Fruit fly (Drosophila melanogaster) whole organism, wandering third instar larva: ENCODE measurements around the gene CG8001.

Experiments
- Abd-B ChIP-seq: fragments of >200 bp; optimal IDR thresholded peaks from 2 replicates; lab custom pipeline; 2017; ENCODE audit warnings: missing biosample characterization, missing genetic modification characterization
- CG32264 ChIP-seq: fragments of 200-800 bp; sonication (Bioruptor generic); optimal IDR thresholded peaks from 2 replicates; lab custom pipeline; 2016; ENCODE audit warnings: missing biosample characterization, missing genetic modification characterization
- CG9705 ChIP-seq: fragments of 200-800 bp; sonication (Bioruptor generic); optimal IDR thresholded peaks from 2 replicates; lab custom pipeline; 2018; ENCODE audit warnings: missing biosample characterization, mild to moderate bottlenecking, missing genetic modification characterization
- Dfd ChIP-seq: fragments of >200 bp; optimal IDR thresholded peaks from 2 replicates; lab custom pipeline; 2017; ENCODE audit warnings: missing biosample characterization, missing genetic modification characterization
- Dif ChIP-seq: fragments of 200-275, 200-300 bp; sonication (Bioruptor generic); optimal IDR thresholded peaks from 2 replicates; lab custom pipeline; 2018; ENCODE audit warnings: missing biosample characterization, missing genetic modification characterization; ENCODE audit not compliant: partially characterized antibody
- HLH106 ChIP-seq: fragments of 200-800 bp; optimal IDR thresholded peaks from 3 replicates; lab custom pipeline; 2019; ENCODE audit warnings: missing biosample characterization, mild to moderate bottlenecking, missing genetic modification characterization, moderate library complexity
- Hnf4 ChIP-seq: fragments of 200-800 bp; sonication (Bioruptor generic); optimal IDR thresholded peaks from 2 replicates; lab custom pipeline; 2016; ENCODE audit warnings: missing biosample characterization, mild to moderate bottlenecking, missing genetic modification characterization
- Hr78 ChIP-seq: fragments of >200 bp; optimal IDR thresholded peaks from 2 replicates; lab custom pipeline; 2017; ENCODE audit warnings: missing biosample characterization, missing genetic modification characterization
- Hr83 ChIP-seq: fragments of 200-300 bp; sonication (Bioruptor generic); optimal IDR thresholded peaks from 2 replicates; lab custom pipeline; 2016; ENCODE audit warnings: missing biosample characterization, mild to moderate bottlenecking, missing genetic modification characterization, moderate library complexity; ENCODE audit not compliant: poor library complexity, severe bottlenecking
- Jra ChIP-seq: sonication (Bioruptor generic); optimal IDR thresholded peaks from 2 replicates; lab custom pipeline; 2016; ENCODE audit warnings: missing biosample characterization, missing genetic modification characterization
- Myc ChIP-seq: fragments of >200 bp; optimal IDR thresholded peaks from 2 replicates; lab custom pipeline; 2017
- N ChIP-seq: fragments of >200 bp; optimal IDR thresholded peaks from 2 replicates; lab custom pipeline; 2018; ENCODE audit warnings: missing biosample characterization, missing external identifiers, missing genetic modification characterization
- OdsH ChIP-seq: fragments of 200-800 bp; sonication (Bioruptor generic); optimal IDR thresholded peaks from 2 replicates; lab custom pipeline; 2016; ENCODE audit warnings: missing biosample characterization, mild to moderate bottlenecking, missing genetic modification characterization
- Rel ChIP-seq, 2 experiments: fragments of 200-800 bp; sonication (Bioruptor generic) in 1 of 2; optimal IDR thresholded peaks; 2 replicates in 1 of 2; 3 replicates in 1 of 2; lab custom pipeline; 2016 to 2019; ENCODE audit warnings: mild to moderate bottlenecking in 2 of 2, missing biosample characterization in 2 of 2, missing genetic modification characterization in 2 of 2, moderate library complexity in 1 of 2
- Sp1 ChIP-seq: fragments of 200-800 bp; sonication (Bioruptor generic); optimal IDR thresholded peaks from 3 replicates; lab custom pipeline; 2019; ENCODE audit warnings: missing biosample characterization, mild to moderate bottlenecking, missing genetic modification characterization, moderate library complexity
- Vsx2 ChIP-seq: fragments of 200-300, 225-300 bp; sonication (Bioruptor generic); optimal IDR thresholded peaks from 2 replicates; lab custom pipeline; 2018; ENCODE audit warnings: missing biosample characterization, missing genetic modification characterization; ENCODE audit not compliant: partially characterized antibody
- br ChIP-seq: fragments of 200-800 bp; sonication (Bioruptor generic); optimal IDR thresholded peaks from 2 replicates; lab custom pipeline; 2016; ENCODE audit warnings: missing biosample characterization, missing genetic modification characterization
- brk ChIP-seq: fragments of 200-800 bp; sonication (Bioruptor generic); optimal IDR thresholded peaks from 2 replicates; lab custom pipeline; 2016; ENCODE audit warnings: missing biosample characterization, mild to moderate bottlenecking, missing genetic modification characterization
- dl ChIP-seq, 2 experiments: fragments of 175-275, 200-275 bp in 1 of 2; fragments of 200-275 bp in 1 of 2; sonication (Bioruptor generic); optimal IDR thresholded peaks; lab custom pipeline; 2018; ENCODE audit warnings: mild to moderate bottlenecking in 2 of 2, missing biosample characterization in 2 of 2, missing genetic modification characterization in 2 of 2, moderate library complexity in 2 of 2; ENCODE audit not compliant: partially characterized antibody in 2 of 2, insufficient read depth in 1 of 2
- dmrt93B ChIP-seq: fragments of 200-800 bp; sonication (Bioruptor generic); optimal IDR thresholded peaks from 2 replicates; lab custom pipeline; 2018; ENCODE audit warnings: missing biosample characterization, mild to moderate bottlenecking, missing genetic modification characterization
- dsf ChIP-seq: sonication (Bioruptor generic); optimal IDR thresholded peaks from 2 replicates; lab custom pipeline; 2016; ENCODE audit warnings: missing biosample characterization, missing genetic modification characterization, borderline replicate concordance
- foxo ChIP-seq, 2 experiments: fragments of 200-800 bp; sonication (Bioruptor generic); optimal IDR thresholded peaks; 2 replicates in 1 of 2; 3 replicates in 1 of 2; lab custom pipeline; 2016 to 2017; ENCODE audit warnings: missing biosample characterization in 2 of 2, missing genetic modification characterization in 2 of 2
- fru ChIP-seq: fragments of 200-800 bp; sonication (Bioruptor generic); optimal IDR thresholded peaks from 3 replicates; lab custom pipeline; 2016; ENCODE audit warnings: missing biosample characterization, mild to moderate bottlenecking, missing genetic modification characterization
- h ChIP-seq: fragments of 200-800 bp; sonication (Bioruptor generic); optimal IDR thresholded peaks from 3 replicates; lab custom pipeline; 2016; ENCODE audit warnings: missing biosample characterization, mild to moderate bottlenecking, missing genetic modification characterization
- jim ChIP-seq: fragments of 175-275, 200-325 bp; sonication (Bioruptor generic); optimal IDR thresholded peaks from 2 replicates; lab custom pipeline; 2016; ENCODE audit warnings: missing biosample characterization, mild to moderate bottlenecking, missing genetic modification characterization
- lola ChIP-seq: fragments of >200 bp; optimal IDR thresholded peaks from 2 replicates; lab custom pipeline; 2017; ENCODE audit warnings: missing biosample characterization, missing genetic modification characterization
- psq ChIP-seq: fragments of 200-800 bp; sonication (Bioruptor generic); optimal IDR thresholded peaks from 3 replicates; lab custom pipeline; 2017; ENCODE audit warnings: missing biosample characterization, mild to moderate bottlenecking, missing genetic modification characterization, moderate library complexity
- rgr ChIP-seq: fragments of 200-800 bp; sonication (Bioruptor generic); optimal IDR thresholded peaks from 3 replicates; lab custom pipeline; 2016; ENCODE audit warnings: missing biosample characterization, mild to moderate bottlenecking, missing genetic modification characterization
- sage ChIP-seq: fragments of 200-800 bp; sonication (Bioruptor generic); optimal IDR thresholded peaks from 2 replicates; lab custom pipeline; 2016; ENCODE audit warnings: missing biosample characterization, mild to moderate bottlenecking, missing genetic modification characterization
- sv ChIP-seq: fragments of 200-800 bp; sonication (Bioruptor generic); optimal IDR thresholded peaks from 3 replicates; lab custom pipeline; 2016; ENCODE audit warnings: missing biosample characterization, missing genetic modification characterization
- tai ChIP-seq: sonication (Bioruptor generic); optimal IDR thresholded peaks from 2 replicates; lab custom pipeline; 2016; ENCODE audit warnings: missing biosample characterization, missing genetic modification characterization
- woc ChIP-seq: sonication (Bioruptor generic); optimal IDR thresholded peaks from 2 replicates; lab custom pipeline; 2016; ENCODE audit warnings: missing biosample characterization, mild to moderate bottlenecking, missing genetic modification characterization

CG8001 gene

DNA sequence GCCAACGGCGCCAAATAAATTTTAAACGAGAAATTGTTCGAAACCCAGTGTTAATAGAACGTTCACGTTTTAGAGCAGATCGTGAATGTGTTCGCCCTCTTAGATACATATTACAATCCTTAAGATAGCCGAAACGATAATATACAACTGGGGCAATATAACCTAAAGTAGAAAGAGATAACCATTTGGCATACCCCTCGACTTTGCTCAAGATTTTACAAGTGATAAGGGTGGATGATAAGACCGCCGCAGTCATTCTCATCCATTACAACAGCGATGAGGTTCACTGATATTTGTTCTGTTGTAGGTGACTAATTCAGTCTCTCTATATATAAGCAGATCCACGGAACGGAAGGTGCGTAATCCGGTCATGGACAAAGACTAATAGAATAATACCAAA is 29.2 kb upstream of the CG8001 start:
- TF ChIP-seq psq (no peak), Hr83 (GFP tag; lab: Kevin White, UChicago) (no peak), N (GFP tag; lab: Kevin White, UChicago) (no peak), lola (GFP tag; lab: Kevin White, UChicago) (no peak), foxo (GFP tag; optimal IDR thresholded peaks at IDR 0.05; lab: Kevin White, UChicago) (no peak), Myc (lab: Kevin White, UChicago) (no peak), woc (GFP tag; lab: Kevin White, UChicago) (no peak), Sp1 (GFP tag; lab: Kevin White, UChicago) (no peak), tai (GFP tag; lab: Kevin White, UChicago) (no peak), OdsH (GFP tag; lab: Kevin White, UChicago) (no peak), Jra (GFP tag; lab: Kevin White, UChicago) (no peak), rgr (GFP tag; lab: Kevin White, UChicago) (no peak), Dif (GFP tag; lab: Kevin White, UChicago) (no peak), Hr78 (GFP tag; lab: Kevin White, UChicago) (no peak), dl (GFP tag; optimal IDR thresholded peaks at IDR 0.05; lab: Kevin White, UChicago; ENCODE audit: insufficient read depth in 1 of 2, partially characterized antibody in 2 of 2) (no peak), Vsx2 (GFP tag; lab: Kevin White, UChicago) (no peak), CG32264 (GFP tag; lab: Kevin White, UChicago) (no peak)

DNA sequence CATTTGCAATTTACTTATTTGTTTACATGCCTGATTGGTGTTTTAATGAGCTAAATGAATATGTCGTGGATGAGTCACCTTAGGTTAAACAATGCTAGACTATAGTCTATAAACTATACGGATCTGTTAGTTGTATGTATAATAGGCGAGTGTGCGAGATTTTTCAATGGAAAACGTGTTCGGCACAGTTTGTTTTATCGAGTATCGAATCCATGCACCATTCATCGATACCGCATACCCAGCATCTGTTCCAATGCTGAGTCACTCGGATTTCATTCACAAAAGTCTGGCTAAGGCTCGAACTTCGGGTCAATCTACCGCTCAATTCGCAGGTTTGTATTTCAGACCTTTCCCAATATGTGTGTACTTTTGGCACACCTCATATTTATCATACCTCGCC is 28.5 kb upstream of the CG8001 start:
- TF ChIP-seq Hr78 (GFP tag; lab: Kevin White, UChicago): no peak
- TF ChIP-seq Dfd (GFP tag; lab: Kevin White, UChicago): no peak
- peak; percentile 6 for TF ChIP-seq rgr (GFP tag; lab: Kevin White, UChicago)
- TF ChIP-seq, all 38 proteins: peak for 1

DNA sequence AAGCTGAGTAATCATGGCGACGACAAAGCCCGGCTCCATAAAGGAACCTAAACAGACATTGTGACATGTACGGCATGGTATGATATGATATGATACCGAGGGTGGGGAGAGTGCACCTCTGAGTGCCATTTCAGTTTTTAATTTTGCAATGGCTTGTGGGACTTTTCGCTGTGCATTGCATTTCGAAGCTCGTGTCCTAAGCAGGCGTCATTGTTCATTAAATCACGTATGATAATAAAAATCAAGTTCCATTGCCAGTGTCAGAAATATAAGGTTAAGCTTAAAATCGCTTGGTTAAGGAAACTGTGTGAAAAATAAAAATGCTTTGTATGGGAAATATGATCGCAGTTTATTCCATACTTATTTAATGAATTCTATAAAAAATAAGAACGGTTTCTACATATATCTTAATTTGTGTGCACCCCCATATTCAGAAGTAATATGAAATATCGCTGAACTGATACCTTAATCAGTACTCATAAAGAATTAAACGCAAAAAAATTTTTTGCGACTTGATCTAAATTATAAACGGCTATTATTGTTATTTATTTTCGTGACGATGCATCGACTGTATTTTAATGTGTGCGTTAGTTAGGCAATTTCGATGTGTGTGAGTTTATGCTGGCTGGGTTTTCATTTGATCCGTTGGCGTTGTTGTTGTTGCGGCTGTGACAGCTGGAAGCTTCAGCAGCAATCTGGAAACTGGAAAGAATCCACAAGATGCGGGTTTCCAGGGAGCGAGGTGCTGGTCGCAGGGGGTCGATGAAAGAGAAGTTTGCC is 26.4 kb upstream of the CG8001 start:
- no peak for TF ChIP-seq Rel (GFP tag; optimal IDR thresholded peaks at IDR 0.05; lab: Kevin White, UChicago)
- peak; percentile 95 for TF ChIP-seq Rel (tag; optimal IDR thresholded peaks at IDR 0.05; lab: Kevin White, UChicago)
- no peak for TF ChIP-seq CG32264 (GFP tag; lab: Kevin White, UChicago)
- TF ChIP-seq, all 38 proteins: peak for 1

DNA sequence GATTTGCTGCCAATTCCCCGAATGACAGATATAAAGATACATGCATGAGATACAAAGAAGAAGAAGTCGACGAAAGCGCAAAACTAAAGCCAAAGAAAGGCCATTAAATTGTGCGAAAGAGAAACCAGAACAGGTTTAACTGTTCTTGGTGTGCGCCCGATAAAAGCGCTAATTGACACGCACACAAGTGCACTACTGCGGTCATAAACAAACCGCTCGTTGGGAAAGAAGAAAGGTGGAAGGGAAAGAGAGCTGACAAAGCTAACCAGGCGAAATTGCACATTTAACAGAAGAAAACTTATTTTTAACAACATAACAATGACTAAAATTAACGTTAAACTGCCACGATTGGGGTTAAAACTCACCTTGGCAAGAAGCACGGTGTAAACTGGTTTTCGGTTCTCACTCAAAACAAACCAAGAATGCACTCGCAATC is 25.8 kb upstream of the CG8001 start:
- no peak for TF ChIP-seq Hnf4 (GFP tag; lab: Kevin White, UChicago)
- TF ChIP-seq dmrt93B: no peak
- TF ChIP-seq OdsH (GFP tag; lab: Kevin White, UChicago): no peak
- no peak for TF ChIP-seq foxo (GFP tag; optimal IDR thresholded peaks at IDR 0.05; lab: Kevin White, UChicago)
- no peak for TF ChIP-seq Abd-B (GFP tag; lab: Kevin White, UChicago)
- TF ChIP-seq Dfd (GFP tag; lab: Kevin White, UChicago): no peak
- no peak for TF ChIP-seq N (GFP tag; lab: Kevin White, UChicago)
- no peak for TF ChIP-seq tai (GFP tag; lab: Kevin White, UChicago)
- TF ChIP-seq Vsx2 (GFP tag; lab: Kevin White, UChicago): peak; percentile 24
- no peak for TF ChIP-seq jim
- no peak for TF ChIP-seq sage (GFP tag; lab: Kevin White, UChicago)
- no peak for TF ChIP-seq Rel (GFP tag; optimal IDR thresholded peaks at IDR 0.05; lab: Kevin White, UChicago)
- TF ChIP-seq Rel (tag; optimal IDR thresholded peaks at IDR 0.05; lab: Kevin White, UChicago): no peak
- peak; percentile 85 for TF ChIP-seq psq
- TF ChIP-seq CG32264 (GFP tag; lab: Kevin White, UChicago): no peak
- TF ChIP-seq, all 38 proteins: peak for 2

DNA sequence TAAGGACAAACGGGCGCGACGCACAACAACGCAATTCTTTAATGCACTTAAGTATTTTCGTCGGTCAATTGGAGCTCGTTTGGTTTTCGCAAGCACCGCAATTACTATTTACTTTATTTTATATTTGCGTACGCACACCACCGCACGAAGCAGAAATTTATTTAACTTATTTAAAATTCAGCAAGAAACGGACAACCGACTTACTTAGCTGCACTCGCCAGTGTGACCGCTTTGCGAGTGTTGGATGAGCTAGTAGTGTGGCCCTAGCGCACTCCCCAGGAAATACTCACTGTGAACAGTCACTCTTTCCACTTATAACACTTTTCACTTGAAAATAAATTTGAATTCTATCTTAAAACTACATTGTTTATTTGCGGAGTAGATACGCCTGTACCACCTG is 25.1 kb upstream of the CG8001 start, which contains the start of gene drpr:
Gene drpr (minus strand): TSS at position 235 of the 400 bp plus-strand sequence.
- no peak for TF ChIP-seq Abd-B (GFP tag; lab: Kevin White, UChicago)
- no peak for TF ChIP-seq Dfd (GFP tag; lab: Kevin White, UChicago)
- peak; percentile 14 for TF ChIP-seq HLH106 (tag; lab: Kevin White, UChicago)
- no peak for TF ChIP-seq psq
- peak; percentile 23 for TF ChIP-seq h (GFP tag; lab: Kevin White, UChicago)
- TF ChIP-seq Hr83 (GFP tag; lab: Kevin White, UChicago): peak; percentile 53
- peak; percentile 17 for TF ChIP-seq Jra (GFP tag; lab: Kevin White, UChicago)
- peak; percentile 43 for TF ChIP-seq Sp1 (GFP tag; lab: Kevin White, UChicago)
- no peak for TF ChIP-seq sv
- TF ChIP-seq Hr78 (GFP tag; lab: Kevin White, UChicago): no peak
- TF ChIP-seq Vsx2 (GFP tag; lab: Kevin White, UChicago): no peak
- no peak for TF ChIP-seq brk (GFP tag; lab: Kevin White, UChicago)
- no peak for TF ChIP-seq CG32264 (GFP tag; lab: Kevin White, UChicago)
- no peak for TF ChIP-seq dl (GFP tag; optimal IDR thresholded peaks at IDR 0.05; lab: Kevin White, UChicago; ENCODE audit: insufficient read depth in 1 of 2, partially characterized antibody in 2 of 2)
- TF ChIP-seq dmrt93B: no peak
- TF ChIP-seq dsf (GFP tag; lab: Kevin White, UChicago): no peak
- peak; percentile 45 for TF ChIP-seq Dif (GFP tag; lab: Kevin White, UChicago)
- TF ChIP-seq Myc (lab: Kevin White, UChicago): no peak
- TF ChIP-seq fru (GFP tag; lab: Kevin White, UChicago): peak; percentile 62
- TF ChIP-seq tai (GFP tag; lab: Kevin White, UChicago): no peak
- TF ChIP-seq rgr (GFP tag; lab: Kevin White, UChicago): peak; percentile 36
- peak; percentile 43 for TF ChIP-seq br (GFP tag; lab: Kevin White, UChicago)
- peak; percentile 66 for TF ChIP-seq woc (GFP tag; lab: Kevin White, UChicago)
- TF ChIP-seq Rel (GFP tag; optimal IDR thresholded peaks at IDR 0.05; lab: Kevin White, UChicago): no peak
- TF ChIP-seq Rel (tag; optimal IDR thresholded peaks at IDR 0.05; lab: Kevin White, UChicago): peak; percentile 57
- TF ChIP-seq CG9705 (GFP tag; lab: Kevin White, UChicago): peak; percentile 18
- TF ChIP-seq N (GFP tag; lab: Kevin White, UChicago): no peak
